Fruit fly (Drosophila melanogaster): ENCODE measurements around the gene Ctl2.
A peak's percentile ranks its signal among the peaks of the same experiment; 100 is the strongest.

Gene Ctl2

dm6 chr3R:29157418-29158398, 34.5 kb downstream of the Ctl2 start, which contains the start of gene rdog (continued):
- TF ChIP-seq Oli (tag; optimal IDR thresholded peaks at IDR 0.05): peak; percentile 83
- TF ChIP-seq rib (GFP tag; IDR thresholded peaks at IDR 0.05): peak; percentile 27; the same call in 1 of the 2 replicates
- TF ChIP-seq CG31224 (GFP tag; IDR thresholded peaks at IDR 0.05): no peak; the same call in 1 of the 2 replicates
- peak; percentile 73 for TF ChIP-seq maf-S (GFP tag; optimal IDR thresholded peaks at IDR 0.05)
- no peak for TF ChIP-seq zen2 (GFP tag; IDR thresholded peaks at IDR 0.05; ENCODE audit: partially characterized antibody)
- TF ChIP-seq CG14710 (tag; optimal IDR thresholded peaks at IDR 0.05): peak; percentile 79
- TF ChIP-seq CG16815 (GFP tag; optimal IDR thresholded peaks at IDR 0.05): peak; percentile 79
- TF ChIP-seq sna (GFP tag; IDR thresholded peaks at IDR 0.05; ENCODE audit: partially characterized antibody): no peak
- TF ChIP-seq vvl (GFP tag; IDR thresholded peaks at IDR 0.05): peak; percentile 56; the same call in 1 of the 2 replicates
- TF ChIP-seq CG10431 (GFP tag; optimal IDR thresholded peaks at IDR 0.05): no peak
- TF ChIP-seq CG4282 (GFP tag; optimal IDR thresholded peaks at IDR 0.05): peak; percentile 61
- TF ChIP-seq CG6683 (GFP tag; optimal IDR thresholded peaks at IDR 0.05): no peak
- TF ChIP-seq oc (tag; optimal IDR thresholded peaks at IDR 0.05): peak; percentile 25
- peak; percentile 55 for TF ChIP-seq CG14441 (GFP tag; IDR thresholded peaks at IDR 0.05)
- TF ChIP-seq CG11696 (GFP tag; IDR thresholded peaks at IDR 0.05): no peak
- TF ChIP-seq CG11723 (GFP tag; optimal IDR thresholded peaks at IDR 0.05): peak; percentile 67
- 0 out of 3 replicates have a peak, but pooled peaks have one; percentile 39 for TF ChIP-seq CG2199 (GFP tag; IDR thresholded peaks at IDR 0.05)
- peak; percentile 88 for TF ChIP-seq chn (GFP tag; optimal IDR thresholded peaks at IDR 0.05)
- TF ChIP-seq aop (GFP tag; IDR thresholded peaks at IDR 0.05): peak; percentile 39; the same call in 1 of the 2 replicates
- peak; percentile 75 for TF ChIP-seq Six4 (GFP tag; optimal IDR thresholded peaks at IDR 0.05)
- TF ChIP-seq gce (GFP tag; IDR thresholded peaks at IDR 0.05): no peak
- TF ChIP-seq CG3838 (GFP tag; optimal IDR thresholded peaks at IDR 0.05): peak; percentile 56
- TF ChIP-seq D (optimal IDR thresholded peaks at IDR 0.05): no peak
- TF ChIP-seq D (GFP tag; optimal IDR thresholded peaks at IDR 0.05): peak; percentile 63
- TF ChIP-seq CG11695 (GFP tag; IDR thresholded peaks at IDR 0.05): no peak
- TF ChIP-seq pum (GFP tag; optimal IDR thresholded peaks at IDR 0.05): peak; percentile 83
- no peak for TF ChIP-seq h (optimal IDR thresholded peaks at IDR 0.05)
- no peak for TF ChIP-seq Dll (GFP tag; IDR thresholded peaks at IDR 0.05; ENCODE audit: partially characterized antibody)
- TF ChIP-seq disco-r (GFP tag; optimal IDR thresholded peaks at IDR 0.05): peak; percentile 78
- TF ChIP-seq btn (GFP tag; optimal IDR thresholded peaks at IDR 0.05): peak; percentile 62
- TF ChIP-seq Atf6 (GFP tag; IDR thresholded peaks at IDR 0.05): peak; percentile 82
- TF ChIP-seq ase (GFP tag; IDR thresholded peaks at IDR 0.05): no peak
- peak; percentile 74 for TF ChIP-seq CG12744 (GFP tag; optimal IDR thresholded peaks at IDR 0.05)
- TF ChIP-seq BtbVII (GFP tag; optimal IDR thresholded peaks at IDR 0.05): peak; percentile 63
- TF ChIP-seq pnt (GFP tag; optimal IDR thresholded peaks at IDR 0.05): peak; percentile 66
- peak; percentile 67 for TF ChIP-seq CG15601 (tag; optimal IDR thresholded peaks at IDR 0.05)
- peak; percentile 85 for TF ChIP-seq Ssrp (tag; optimal IDR thresholded peaks at IDR 0.05)
- peak; percentile 65 for TF ChIP-seq grn (GFP tag; optimal IDR thresholded peaks at IDR 0.05)
- TF ChIP-seq Doc3 (GFP tag; IDR thresholded peaks at IDR 0.05; ENCODE audit: partially characterized antibody): no peak
- TF ChIP-seq sim (GFP tag; IDR thresholded peaks at IDR 0.05): no peak
- TF ChIP-seq CG4730 (GFP tag; IDR thresholded peaks at IDR 0.05): no peak
- TF ChIP-seq CG32532 (GFP tag; IDR thresholded peaks at IDR 0.05): peak; percentile 64; the same call in 1 of the 2 replicates
- TF ChIP-seq nerfin-1 (tag; optimal IDR thresholded peaks at IDR 0.05): peak; percentile 71
- peak; percentile 68 for TF ChIP-seq Mes4 (GFP tag; optimal IDR thresholded peaks at IDR 0.05)
- no peak for TF ChIP-seq CG43689 (GFP tag; IDR thresholded peaks at IDR 0.05)
- peak; percentile 59 for TF ChIP-seq Ptx1 (GFP tag; IDR thresholded peaks at IDR 0.05)
- peak; percentile 83 for TF ChIP-seq CG16863 (GFP tag; optimal IDR thresholded peaks at IDR 0.05)
- TF ChIP-seq CkIIα-i1 (GFP tag; IDR thresholded peaks at IDR 0.05): no peak
- no peak for TF ChIP-seq ham (GFP tag; IDR thresholded peaks at IDR 0.05)
- 0 out of 2 replicates have a peak, but pooled peaks have one; percentile 36 for TF ChIP-seq chm (GFP tag; IDR thresholded peaks at IDR 0.05)
